Fruit fly (Drosophila melanogaster): ENCODE results near the gene CstF50.

CstF50 gene

DNA sequence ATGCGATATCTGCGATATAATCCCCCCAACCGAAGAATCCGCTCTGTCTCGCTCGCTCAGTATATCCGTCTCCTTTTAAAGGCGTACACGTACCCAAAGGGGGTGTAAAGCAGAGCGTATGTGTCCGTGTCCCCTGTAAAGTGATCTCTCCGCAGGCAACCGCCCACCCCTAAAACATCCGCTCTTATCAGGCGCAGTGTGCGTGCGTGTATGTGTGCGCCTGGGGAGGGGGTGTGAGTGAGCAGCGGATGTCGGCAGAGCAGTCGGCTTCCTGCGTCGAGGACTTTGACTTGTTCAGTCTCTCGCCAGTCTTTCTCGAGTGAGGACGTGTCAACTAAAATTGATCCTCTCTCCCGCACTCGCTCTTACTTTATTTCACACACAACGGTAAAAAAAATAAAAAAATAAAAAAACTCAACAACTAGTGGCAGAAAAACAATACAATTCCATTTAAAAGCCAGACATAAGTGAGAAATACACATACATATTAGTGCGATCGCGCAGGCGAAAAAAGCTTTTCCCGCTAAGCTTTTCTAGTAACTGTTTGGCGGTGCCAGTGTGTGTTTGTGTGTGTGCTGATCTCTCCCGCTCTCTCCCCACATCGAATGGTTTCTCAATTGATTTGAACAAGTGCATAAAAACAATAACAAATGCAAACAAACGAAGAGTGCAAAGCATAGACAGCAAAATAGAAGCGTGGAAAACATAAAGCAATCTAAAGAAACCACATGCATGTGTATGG lies 11.1 kb downstream of the CstF50 start:
- TF ChIP-seq Sin3A (optimal IDR thresholded peaks at IDR 0.05) (no peak), ttk (optimal IDR thresholded peaks at IDR 0.05) (no peak), insv (optimal IDR thresholded peaks at IDR 0.05) (no peak), psq (optimal IDR thresholded peaks at IDR 0.05) (no peak), h (optimal IDR thresholded peaks at IDR 0.05) (no peak), Myc (optimal IDR thresholded peaks at IDR 0.05) (no peak)

DNA sequence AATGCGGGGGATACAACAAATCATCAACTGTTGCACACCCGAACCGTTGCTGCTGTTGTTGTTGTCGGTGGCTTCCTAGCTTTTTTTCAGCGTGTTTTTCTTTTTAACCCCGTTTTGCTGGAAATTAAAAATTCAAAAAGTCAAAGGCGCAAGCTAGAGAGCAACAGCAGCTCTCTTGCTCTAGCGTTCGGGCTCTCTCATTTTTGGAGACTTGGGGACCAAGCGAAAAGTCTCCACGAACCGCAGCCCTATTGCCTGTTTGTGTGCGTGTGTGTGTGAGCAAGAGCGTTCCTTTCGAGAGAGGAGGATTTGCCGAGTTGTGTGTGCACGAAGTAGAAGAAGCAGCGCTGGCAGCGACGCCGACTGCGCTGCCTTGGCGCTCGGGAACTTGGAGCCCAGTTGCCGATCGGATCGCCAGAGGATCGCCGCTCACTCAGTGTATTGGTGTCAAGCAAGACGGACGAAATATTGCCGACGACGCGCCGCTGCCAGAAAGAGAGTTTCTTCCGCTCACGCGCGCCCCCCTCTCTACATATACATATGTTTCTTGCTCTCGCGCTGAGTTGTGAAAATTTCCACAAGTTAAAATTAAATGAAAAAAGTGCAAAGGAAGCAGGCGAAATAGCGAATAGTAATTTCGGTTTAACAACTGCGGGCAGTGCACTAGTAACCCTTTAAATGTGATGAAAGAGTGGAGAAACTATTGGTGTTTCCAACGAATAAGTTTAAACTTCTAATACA lies 12.0 kb downstream of the CstF50 start:
- TF ChIP-seq psq (optimal IDR thresholded peaks at IDR 0.05) = no peak
- no peak for TF ChIP-seq Myc (optimal IDR thresholded peaks at IDR 0.05)
- no peak for TF ChIP-seq h (optimal IDR thresholded peaks at IDR 0.05)
- no peak for TF ChIP-seq Sin3A (optimal IDR thresholded peaks at IDR 0.05)
- peak; percentile 12 for TF ChIP-seq insv (optimal IDR thresholded peaks at IDR 0.05)
- no peak for TF ChIP-seq ttk (optimal IDR thresholded peaks at IDR 0.05)

DNA sequence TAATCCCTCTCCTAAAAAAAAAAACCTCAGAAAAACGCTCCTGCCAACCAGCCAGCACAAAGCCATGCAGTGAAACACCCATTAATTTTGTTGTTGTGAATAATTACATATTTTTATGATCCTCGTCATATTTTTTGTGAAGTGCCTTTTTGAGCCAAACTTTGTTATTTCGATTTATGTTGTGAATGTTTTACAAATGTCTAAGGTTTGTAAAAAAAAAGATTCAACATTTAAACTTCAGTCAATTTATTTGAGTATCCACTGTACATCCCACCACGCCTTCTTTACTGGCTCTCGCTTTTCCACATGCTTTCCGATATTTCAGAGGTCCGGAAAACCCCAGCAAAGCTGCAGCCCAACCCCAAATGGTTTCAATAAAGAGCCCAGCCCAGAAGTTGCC lies 12.6 kb downstream of the CstF50 start:
- no peak for TF ChIP-seq h (optimal IDR thresholded peaks at IDR 0.05)
- TF ChIP-seq psq (optimal IDR thresholded peaks at IDR 0.05) = no peak
- no peak for TF ChIP-seq Myc (optimal IDR thresholded peaks at IDR 0.05)
- TF ChIP-seq ttk (optimal IDR thresholded peaks at IDR 0.05) = no peak
- no peak for TF ChIP-seq insv (optimal IDR thresholded peaks at IDR 0.05)

DNA sequence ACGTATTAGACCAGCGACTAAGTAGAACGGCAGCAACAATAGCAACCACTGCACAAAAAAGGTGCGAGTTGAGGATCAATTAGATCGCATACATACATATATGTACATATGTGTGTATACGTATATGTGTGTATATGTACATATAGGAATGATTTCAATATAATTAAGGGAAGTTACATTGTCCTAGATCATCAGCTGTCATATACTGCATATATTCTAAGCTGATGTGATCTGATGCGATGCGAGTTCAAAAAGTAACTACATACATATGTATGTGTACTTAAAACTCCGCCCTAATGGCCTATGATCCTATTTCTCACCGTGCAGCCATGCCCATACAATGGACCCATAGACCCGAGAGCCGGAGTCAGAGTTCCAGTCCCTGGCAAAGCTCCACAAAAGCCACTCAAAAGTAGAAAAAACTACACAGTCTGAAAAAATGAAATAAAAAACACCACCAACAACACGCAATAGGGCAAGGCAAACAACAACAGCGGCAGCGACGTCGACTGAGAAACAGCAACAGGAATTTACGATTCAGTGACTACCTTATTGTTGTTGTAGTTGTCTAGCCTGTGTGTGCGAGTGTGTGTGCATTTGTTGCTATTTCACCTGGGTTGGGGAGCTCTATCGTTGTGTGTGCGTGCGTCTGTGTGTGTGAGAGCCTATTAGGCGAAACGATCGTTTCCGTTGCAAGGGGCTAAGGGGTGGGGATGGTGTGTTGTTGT lies 13.4 kb downstream of the CstF50 start:
- TF ChIP-seq ttk (optimal IDR thresholded peaks at IDR 0.05) = no peak
- TF ChIP-seq psq (optimal IDR thresholded peaks at IDR 0.05) = no peak
- no peak for TF ChIP-seq insv (optimal IDR thresholded peaks at IDR 0.05)
- TF ChIP-seq h (optimal IDR thresholded peaks at IDR 0.05) = no peak
- no peak for TF ChIP-seq Sin3A (optimal IDR thresholded peaks at IDR 0.05)
- TF ChIP-seq Myc (optimal IDR thresholded peaks at IDR 0.05) = no peak

DNA sequence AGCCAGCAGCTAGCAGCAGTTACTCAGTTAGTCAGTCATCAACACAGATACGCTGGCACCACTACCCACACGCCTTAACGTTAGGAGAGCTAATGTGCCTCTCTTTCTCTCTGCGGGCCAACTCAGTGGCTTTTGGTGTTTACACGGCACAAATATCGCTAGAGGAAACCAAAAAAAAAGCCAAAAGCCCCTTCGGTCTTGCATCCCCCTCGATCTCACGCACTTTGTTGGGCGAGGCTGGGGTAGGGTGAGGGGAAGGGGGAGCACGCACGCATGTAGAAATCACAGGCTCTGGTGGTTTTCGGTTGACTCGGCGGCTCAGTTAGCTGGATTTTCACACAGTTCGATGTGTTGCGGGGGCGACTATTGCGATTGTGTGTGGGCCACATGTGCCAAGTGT lies 14.8 kb downstream of the CstF50 start:
- TF ChIP-seq ttk (optimal IDR thresholded peaks at IDR 0.05) (no peak), h (optimal IDR thresholded peaks at IDR 0.05) (no peak), Myc (optimal IDR thresholded peaks at IDR 0.05) (no peak), insv (optimal IDR thresholded peaks at IDR 0.05) (no peak)

DNA sequence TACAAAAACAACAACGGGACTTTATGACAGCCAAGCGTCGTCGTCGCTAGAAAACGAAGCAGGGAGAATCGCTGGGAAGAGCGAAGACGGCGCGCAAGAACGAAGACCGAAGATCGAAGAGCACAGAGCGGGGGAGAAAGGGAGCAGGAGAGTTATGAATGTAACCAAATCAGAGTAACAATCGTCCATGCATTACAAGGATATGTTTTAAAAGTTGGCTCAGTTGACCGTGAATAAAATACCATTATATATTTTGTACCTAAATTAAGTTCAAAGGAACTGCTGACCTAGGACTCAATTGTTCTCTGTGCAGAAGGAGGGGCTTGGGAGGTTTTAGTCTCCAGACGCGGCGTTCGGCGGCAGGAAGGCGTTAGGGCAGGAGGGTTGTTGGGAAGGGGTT lies 15.3 kb downstream of the CstF50 start:
- TF ChIP-seq Myc (optimal IDR thresholded peaks at IDR 0.05) (no peak), Sin3A (optimal IDR thresholded peaks at IDR 0.05) (no peak), insv (optimal IDR thresholded peaks at IDR 0.05) (no peak), h (optimal IDR thresholded peaks at IDR 0.05) (no peak), ttk (optimal IDR thresholded peaks at IDR 0.05) (no peak), psq (optimal IDR thresholded peaks at IDR 0.05) (no peak)

DNA sequence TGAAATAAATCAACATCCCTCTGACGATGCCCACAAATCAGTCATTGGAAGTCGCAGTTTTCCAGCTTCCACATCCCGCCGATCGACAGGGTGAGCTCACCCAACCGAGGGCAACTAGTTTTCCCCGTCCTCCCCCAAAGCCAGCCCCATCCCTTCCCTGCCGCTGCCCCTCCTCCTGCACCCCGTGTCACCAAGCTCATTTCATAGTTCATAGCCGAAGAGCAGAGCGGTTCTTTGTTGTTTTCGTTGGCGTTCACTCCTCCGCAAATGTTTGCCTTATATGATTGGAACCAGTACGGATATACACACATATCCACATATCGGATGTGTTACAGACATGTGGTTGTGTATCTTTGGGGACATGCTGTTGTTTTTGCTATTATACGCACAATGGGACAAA lies 16.7 kb downstream of the CstF50 start:
- no peak for TF ChIP-seq Sin3A (optimal IDR thresholded peaks at IDR 0.05)
- no peak for TF ChIP-seq psq (optimal IDR thresholded peaks at IDR 0.05)
- TF ChIP-seq insv (optimal IDR thresholded peaks at IDR 0.05) = no peak
- no peak for TF ChIP-seq ttk (optimal IDR thresholded peaks at IDR 0.05)
- no peak for TF ChIP-seq h (optimal IDR thresholded peaks at IDR 0.05)
- TF ChIP-seq Myc (optimal IDR thresholded peaks at IDR 0.05) = no peak

DNA sequence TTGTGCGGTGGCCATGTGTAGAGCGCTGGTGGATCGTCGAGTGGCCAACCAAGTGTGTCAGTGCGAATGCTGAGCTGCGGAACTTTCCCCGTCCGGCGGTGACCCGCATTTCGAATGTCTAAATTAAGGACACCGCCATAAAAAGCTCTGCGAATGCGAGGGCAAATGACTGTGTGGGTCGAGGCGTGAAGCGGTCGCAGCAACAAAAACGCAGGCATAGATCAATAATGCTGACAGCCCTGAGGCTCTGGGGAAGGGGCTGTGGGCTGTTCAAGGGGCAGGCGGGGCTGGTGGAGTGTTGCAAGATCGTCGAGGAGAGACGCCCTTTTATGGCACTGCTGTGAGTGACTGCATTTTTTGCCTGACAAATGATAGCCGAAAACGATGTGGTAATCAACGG lies 17.3 kb downstream of the CstF50 start:
- TF ChIP-seq psq (optimal IDR thresholded peaks at IDR 0.05) (no peak), Myc (optimal IDR thresholded peaks at IDR 0.05) (no peak), insv (optimal IDR thresholded peaks at IDR 0.05) (no peak), Sin3A (optimal IDR thresholded peaks at IDR 0.05) (no peak), h (optimal IDR thresholded peaks at IDR 0.05) (no peak), ttk (optimal IDR thresholded peaks at IDR 0.05) (no peak)

DNA sequence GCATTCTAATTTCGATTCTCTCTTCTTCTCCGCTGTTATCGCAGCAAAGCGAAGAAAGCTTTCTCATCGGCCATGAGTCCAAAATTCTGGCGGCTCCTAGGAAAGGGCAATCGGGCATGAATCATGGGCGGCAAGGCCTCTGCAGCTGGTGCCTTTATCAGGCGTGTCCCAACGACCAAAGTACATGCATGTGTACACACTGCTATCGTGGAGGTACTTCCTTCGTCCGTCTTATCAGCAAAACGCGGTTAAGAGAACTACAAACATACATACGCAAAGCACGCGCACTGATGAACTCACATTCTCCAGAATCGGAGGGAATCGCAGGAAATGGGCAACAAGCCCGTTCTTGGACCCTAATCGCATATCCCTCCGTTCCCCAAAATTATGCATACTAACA lies 17.8 kb downstream of the CstF50 start:
- TF ChIP-seq psq (optimal IDR thresholded peaks at IDR 0.05) = no peak

DNA sequence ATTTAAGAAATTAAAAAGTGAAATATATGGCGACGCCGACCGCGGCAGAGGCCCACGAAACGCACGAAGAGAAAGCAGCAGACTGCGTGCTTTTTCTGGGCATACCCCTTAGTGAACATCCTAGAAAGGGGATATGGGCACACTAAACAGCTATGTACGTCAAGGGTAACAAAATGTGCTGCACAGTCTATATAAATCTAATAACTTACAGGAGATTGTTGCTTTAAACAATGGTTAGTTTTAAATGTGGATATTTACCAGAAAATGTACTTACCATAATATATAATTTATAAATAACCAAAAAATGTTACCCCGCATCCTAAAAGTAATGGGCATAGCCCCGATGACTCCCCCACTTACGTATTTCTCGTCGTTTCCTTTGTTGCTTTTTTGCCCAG lies 18.6 kb downstream of the CstF50 start:
- no peak for TF ChIP-seq Myc (optimal IDR thresholded peaks at IDR 0.05)
- TF ChIP-seq psq (optimal IDR thresholded peaks at IDR 0.05) = no peak
- no peak for TF ChIP-seq Sin3A (optimal IDR thresholded peaks at IDR 0.05)
- TF ChIP-seq h (optimal IDR thresholded peaks at IDR 0.05) = no peak
- no peak for TF ChIP-seq insv (optimal IDR thresholded peaks at IDR 0.05)
- no peak for TF ChIP-seq ttk (optimal IDR thresholded peaks at IDR 0.05)

DNA sequence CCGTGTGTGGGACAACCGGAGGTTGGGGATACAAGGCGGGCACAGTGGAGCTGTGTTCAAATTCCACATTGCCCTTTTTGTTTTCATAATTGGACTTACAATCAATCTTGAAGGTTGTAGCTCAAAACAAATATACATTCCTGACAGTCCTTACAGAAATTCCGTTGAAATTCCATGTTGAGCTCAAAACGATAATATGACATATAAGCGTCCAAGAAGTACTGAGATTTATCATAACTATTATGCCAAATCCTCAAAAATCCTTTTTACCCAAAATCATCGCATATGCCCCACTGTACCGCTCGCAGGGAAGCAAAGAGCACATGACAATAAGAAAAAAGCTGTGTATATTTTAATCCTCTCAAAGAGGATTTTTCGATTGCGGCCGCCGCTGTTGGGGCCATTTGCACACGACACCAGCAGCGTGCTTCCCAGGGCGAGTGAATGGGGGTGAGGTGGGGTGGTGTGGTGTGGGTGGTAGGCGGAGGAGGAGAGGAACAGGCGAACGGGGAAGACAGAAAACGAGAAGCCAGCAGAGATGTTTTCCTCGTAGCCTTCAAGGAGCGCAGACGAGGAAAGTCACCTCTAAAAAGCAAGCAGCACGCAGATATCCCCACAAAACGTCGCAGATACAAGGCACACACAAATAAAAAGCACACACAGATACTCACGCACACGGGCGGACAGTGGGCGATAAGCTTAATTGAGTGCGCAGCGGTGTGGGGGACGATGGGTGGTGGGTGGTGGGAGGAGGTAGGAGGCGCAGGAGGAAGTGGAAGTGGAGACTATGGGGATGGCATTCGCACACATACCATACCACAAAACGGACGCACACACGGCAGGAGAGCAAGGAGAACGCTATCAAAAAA lies 19.2 kb downstream of the CstF50 start:
- TF ChIP-seq h (optimal IDR thresholded peaks at IDR 0.05) (no peak), Sin3A (optimal IDR thresholded peaks at IDR 0.05) (no peak), ttk (optimal IDR thresholded peaks at IDR 0.05) (no peak), psq (optimal IDR thresholded peaks at IDR 0.05) (no peak)

DNA sequence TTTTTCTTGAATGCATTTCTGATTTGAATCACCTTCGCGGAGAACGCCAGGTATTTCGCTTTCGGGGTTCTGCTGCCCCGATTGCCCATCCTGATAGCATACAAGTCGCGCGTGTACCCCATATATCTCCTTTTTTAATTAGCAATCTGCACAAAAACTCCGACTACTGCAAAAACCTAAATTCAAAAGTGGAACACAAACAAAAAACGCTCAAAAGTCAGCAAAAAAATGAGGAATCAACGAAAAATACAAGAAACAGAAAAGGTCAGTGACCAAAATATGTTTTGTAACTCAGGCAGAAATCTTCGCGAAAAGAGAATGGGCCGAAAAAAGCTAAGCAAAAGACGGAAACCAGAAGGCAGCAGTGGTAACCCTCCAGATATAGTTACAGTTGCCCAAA lies 20.5 kb downstream of the CstF50 start:
- no peak for TF ChIP-seq Myc (optimal IDR thresholded peaks at IDR 0.05)
- no peak for TF ChIP-seq insv (optimal IDR thresholded peaks at IDR 0.05)

All from Kc167 (cell line).